Fruit fly (Drosophila melanogaster) whole organism, embryonic: ENCODE measurements around the gene Ac3.

Source experiments
- ATbp ChIP-seq: fragments of 200-800 bp; sonication (Bioruptor generic); optimal IDR thresholded peaks from 2 replicates; lab custom pipeline; 2017; ENCODE audit warnings: missing biosample characterization, mild to moderate bottlenecking, missing genetic modification characterization, missing genetic modification reagents
- Adf1 ChIP-seq: fragments of 200-800 bp; sonication (Bioruptor generic); IDR thresholded peaks from 2 replicates; pipeline ENCODE4 v1.3.6; 2022; ENCODE audit warnings: missing biosample characterization, missing genetic modification characterization
- Atf6 ChIP-seq: fragments of 200-800 bp; sonication (Bioruptor generic); IDR thresholded peaks from 2 replicates; pipeline ENCODE4 v1.3.6; 2022; ENCODE audit warnings: missing biosample characterization, missing genetic modification characterization
- B-H1 ChIP-seq: fragments of 200-800 bp; sonication (Bioruptor generic); IDR thresholded peaks from 3 replicates; pipeline ENCODE4 v1.3.6; 2022; ENCODE audit warnings: missing biosample characterization, missing genetic modification characterization
- CG10431 ChIP-seq: fragments of 200-800 bp; sonication (Bioruptor generic); optimal IDR thresholded peaks from 3 replicates; lab custom pipeline; 2018; ENCODE audit warnings: missing biosample characterization, mild to moderate bottlenecking, missing genetic modification characterization
- CG11398 ChIP-seq: fragments of 200-800 bp; sonication (Bioruptor generic); optimal IDR thresholded peaks from 2 replicates; lab custom pipeline; 2016; ENCODE audit warnings: missing biosample characterization, missing genetic modification characterization
- CG12659 ChIP-seq: fragments of 200-800 bp; sonication (Bioruptor generic); optimal IDR thresholded peaks from 3 replicates; lab custom pipeline; 2017; ENCODE audit warnings: mild to moderate bottlenecking, missing biosample characterization, missing genetic modification reagents, missing genetic modification characterization
- CG13287 ChIP-seq: fragments of 200-800 bp; sonication (Bioruptor generic); IDR thresholded peaks from 2 replicates; pipeline ENCODE4 v1.3.6; 2022; ENCODE audit warnings: missing biosample characterization, missing genetic modification characterization; ENCODE audit not compliant: partially characterized antibody
- CG15011 ChIP-seq: fragments of 200-800 bp; sonication (Bioruptor generic); optimal IDR thresholded peaks from 3 replicates; lab custom pipeline; 2018; ENCODE audit warnings: missing biosample characterization, mild to moderate bottlenecking, missing genetic modification characterization
- CG16813 ChIP-seq: fragments of 200-800 bp; sonication (Bioruptor generic); IDR thresholded peaks from 3 replicates; pipeline ENCODE4 v1.3.6; 2022; ENCODE audit warnings: missing biosample characterization, missing genetic modification characterization; ENCODE audit not compliant: partially characterized antibody
- CG31365 ChIP-seq: fragments of 200-800 bp; sonication (Bioruptor generic); optimal IDR thresholded peaks from 2 replicates; lab custom pipeline; 2018; ENCODE audit warnings: missing biosample characterization, mild to moderate bottlenecking, missing genetic modification characterization
- CG4282 ChIP-seq: fragments of 200-800 bp; sonication (Bioruptor generic); optimal IDR thresholded peaks from 2 replicates; lab custom pipeline; 2016; ENCODE audit warnings: missing biosample characterization, missing genetic modification characterization
- CG4707 ChIP-seq: fragments of 200-800 bp; sonication (Bioruptor generic); optimal IDR thresholded peaks from 2 replicates; lab custom pipeline; 2018; ENCODE audit warnings: missing biosample characterization, mild to moderate bottlenecking, missing genetic modification characterization, moderate library complexity
- CG4730 ChIP-seq: fragments of 200-800 bp; sonication (Bioruptor generic); IDR thresholded peaks from 2 replicates; pipeline ENCODE4 v1.3.6; 2022; ENCODE audit warnings: missing biosample characterization, missing genetic modification characterization
- CG6791 ChIP-seq: fragments of 200-800 bp; sonication (Bioruptor generic); IDR thresholded peaks from 3 replicates; pipeline ENCODE4 v1.3.6; 2022; ENCODE audit warnings: missing biosample characterization, missing genetic modification characterization; ENCODE audit not compliant: partially characterized antibody
- CG6854 ChIP-seq: fragments of 200-800 bp; sonication (Bioruptor generic); optimal IDR thresholded peaks from 3 replicates; lab custom pipeline; 2017; ENCODE audit warnings: missing biosample characterization, mild to moderate bottlenecking, missing genetic modification characterization
- CG7372 ChIP-seq: fragments of 200-800 bp; sonication (Bioruptor generic); IDR thresholded peaks from 2 replicates; pipeline ENCODE4 v1.3.6; 2022; ENCODE audit warnings: missing biosample characterization, missing genetic modification characterization
- CG8765 ChIP-seq: fragments of 200-800 bp; sonication (Bioruptor generic); IDR thresholded peaks from 2 replicates; pipeline ENCODE4 v1.3.6; 2022; ENCODE audit warnings: missing biosample characterization, missing genetic modification characterization
- Dbx ChIP-seq: fragments of 200-800 bp; sonication (Bioruptor generic); IDR thresholded peaks from 3 replicates; pipeline ENCODE4 v1.3.6; 2022; ENCODE audit warnings: missing biosample characterization, missing genetic modification characterization
- Dll ChIP-seq: fragments of 200-800 bp; sonication (Bioruptor generic); IDR thresholded peaks from 4 replicates; pipeline ENCODE4 v1.3.6; 2022; ENCODE audit warnings: missing biosample characterization, missing genetic modification characterization; ENCODE audit not compliant: partially characterized antibody
- Elba2 ChIP-seq: fragments of 200-800 bp; sonication (Bioruptor generic); optimal IDR thresholded peaks from 3 replicates; lab custom pipeline; 2016; ENCODE audit warnings: missing biosample characterization, missing genetic modification characterization
- Ets65A ChIP-seq: fragments of 200-800 bp; sonication (Bioruptor generic); peaks from one replicate; lab custom pipeline; 2016; ENCODE audit warnings: missing biosample characterization, missing genetic modification characterization
- Ets97D ChIP-seq: fragments of 200-800 bp; sonication (Bioruptor generic); optimal IDR thresholded peaks from 3 replicates; lab custom pipeline; 2016; ENCODE audit warnings: missing biosample characterization, missing genetic modification characterization
- H2.0 ChIP-seq: fragments of 200-800 bp; sonication (Bioruptor generic); IDR thresholded peaks from 2 replicates; pipeline ENCODE4 v1.3.6; 2022; ENCODE audit warnings: missing biosample characterization, missing genetic modification characterization
- HHEX ChIP-seq: fragments of 200-800 bp; sonication (Bioruptor generic); optimal IDR thresholded peaks from 3 replicates; lab custom pipeline; 2017; ENCODE audit warnings: missing biosample characterization, mild to moderate bottlenecking, missing genetic modification characterization, missing genetic modification reagents
- Kr ChIP-seq: fragments of 200-800 bp; sonication (Bioruptor generic); optimal IDR thresholded peaks from 2 replicates; lab custom pipeline; 2017; ENCODE audit warnings: missing biosample characterization, mild to moderate bottlenecking, missing genetic modification characterization
- Lpt ChIP-seq: fragments of >200 bp; optimal IDR thresholded peaks from 2 replicates; lab custom pipeline; 2018; ENCODE audit warnings: missing biosample characterization, missing genetic modification characterization
- MESR4 ChIP-seq: fragments of 200-800 bp; sonication (Bioruptor generic); optimal IDR thresholded peaks from 2 replicates; lab custom pipeline; 2018; ENCODE audit warnings: missing biosample characterization, mild to moderate bottlenecking, missing genetic modification characterization, moderate library complexity
- Med ChIP-seq: fragments of 200-800 bp; sonication (Bioruptor generic); peaks from one replicate; lab custom pipeline; 2016; ENCODE audit warnings: missing biosample characterization, missing genetic modification characterization, mild to moderate bottlenecking, inconsistent platforms, moderate library complexity
- Meics ChIP-seq: fragments of 200-800 bp; sonication (Bioruptor generic); optimal IDR thresholded peaks from 2 replicates; lab custom pipeline; 2017; ENCODE audit warnings: missing biosample characterization, mild to moderate bottlenecking, missing genetic modification characterization
- Myb ChIP-seq: fragments of 200-800 bp; sonication (Bioruptor generic); optimal IDR thresholded peaks from 2 replicates; lab custom pipeline; 2016; ENCODE audit warnings: missing biosample characterization, missing genetic modification characterization
- Usf ChIP-seq: fragments of 200-800 bp; sonication (Bioruptor generic); optimal IDR thresholded peaks from 2 replicates; lab custom pipeline; 2017; ENCODE audit warnings: missing genotype, missing biosample characterization, missing genetic modification characterization
- ab ChIP-seq: fragments of 200-800 bp; sonication (Bioruptor generic); optimal IDR thresholded peaks from 2 replicates; lab custom pipeline; 2016; ENCODE audit warnings: missing biosample characterization, missing genetic modification characterization
- bcd ChIP-seq: fragments of 200-800 bp; sonication (Bioruptor generic); optimal IDR thresholded peaks from 2 replicates; lab custom pipeline; 2017; ENCODE audit warnings: missing biosample characterization, mild to moderate bottlenecking, missing genetic modification characterization
- caup ChIP-seq: fragments of 200-800 bp; sonication (Bioruptor generic); optimal IDR thresholded peaks from 3 replicates; lab custom pipeline; 2017; ENCODE audit warnings: missing biosample characterization, mild to moderate bottlenecking, missing genetic modification characterization, moderate library complexity; ENCODE audit not compliant: severe bottlenecking
- cg ChIP-seq: fragments of 200-800 bp; sonication (Bioruptor generic); optimal IDR thresholded peaks from 3 replicates; lab custom pipeline; 2019; ENCODE audit warnings: missing biosample characterization, mild to moderate bottlenecking, missing genetic modification characterization, moderate library complexity
- her ChIP-seq: fragments of 200-800 bp; sonication (Bioruptor generic); optimal IDR thresholded peaks from 2 replicates; lab custom pipeline; 2016; ENCODE audit warnings: missing biosample characterization, missing genetic modification characterization
- lab ChIP-seq: fragments of 200-800 bp; sonication (Bioruptor generic); optimal IDR thresholded peaks from 3 replicates; lab custom pipeline; 2017; ENCODE audit warnings: missing biosample characterization, missing genetic modification characterization, mild to moderate bottlenecking, moderate library complexity, missing genetic modification reagents
- lilli ChIP-seq: fragments of 200-800 bp; sonication (Bioruptor generic); optimal IDR thresholded peaks from 3 replicates; lab custom pipeline; 2016; ENCODE audit warnings: missing biosample characterization, missing genetic modification characterization
- lola ChIP-seq, 3 experiments: fragments of >200 bp in 2 of 3; fragments of 200-800 bp in 1 of 3; sonication (Bioruptor generic) in 1 of 3; optimal IDR thresholded peaks; 2 replicates each; lab custom pipeline; 2017 to 2019; ENCODE audit warnings: missing biosample characterization in 3 of 3, missing genetic modification characterization in 3 of 3, mild to moderate bottlenecking in 1 of 3, moderate library complexity in 1 of 3
- pan ChIP-seq, 4 experiments: fragments of >200 bp in 3 of 4; fragments of 200-800 bp in 1 of 4; sonication (Bioruptor generic) in 1 of 4; optimal IDR thresholded peaks in 3 of 4; IDR thresholded peaks in 1 of 4; 2 replicates each; pipeline versions ENCODE4 v1.3.6 to Lab custom; 2017 to 2022; ENCODE audit warnings: missing biosample characterization in 2 of 4, missing genetic modification characterization in 2 of 4, mixed read lengths in 1 of 4
- prd ChIP-seq, 3 experiments: fragments of >200 bp in 2 of 3; fragments of 200-800 bp in 1 of 3; sonication (Bioruptor generic) in 1 of 3; optimal IDR thresholded peaks in 2 of 3; IDR thresholded peaks in 1 of 3; 2 replicates in 2 of 3; 3 replicates in 1 of 3; pipeline versions ENCODE4 v1.3.6 to Lab custom; 2017 to 2022; ENCODE audit warnings: missing biosample characterization in 1 of 3, missing genetic modification characterization in 1 of 3
- row ChIP-seq: fragments of 200-800 bp; sonication (Bioruptor generic); IDR thresholded peaks from 3 replicates; pipeline ENCODE4 v1.3.6; 2022; ENCODE audit warnings: missing biosample characterization, missing genetic modification characterization
- sens-2 ChIP-seq: fragments of 200-800 bp; sonication (Bioruptor generic); IDR thresholded peaks from 2 replicates; pipeline ENCODE4 v1.3.6; 2022; ENCODE audit warnings: missing biosample characterization, missing genetic modification characterization
- sug ChIP-seq: fragments of 200-800 bp; optimal IDR thresholded peaks from 2 replicates; lab custom pipeline; 2019; ENCODE audit warnings: missing biosample characterization, mild to moderate bottlenecking, missing genetic modification characterization, moderate library complexity
- tll ChIP-seq, 2 experiments: fragments of 200-800 bp in 1 of 2; fragments of >200 bp in 1 of 2; sonication (Bioruptor generic) in 1 of 2; optimal IDR thresholded peaks; 2 replicates each; lab custom pipeline; 2017 to 2019; ENCODE audit warnings: missing biosample characterization in 2 of 2, missing genetic modification characterization in 2 of 2, mild to moderate bottlenecking in 1 of 2, moderate library complexity in 1 of 2
- trh ChIP-seq: fragments of 200-800 bp; sonication (Bioruptor generic); optimal IDR thresholded peaks from 2 replicates; lab custom pipeline; 2016; ENCODE audit warnings: missing biosample characterization, missing genetic modification characterization
- tx ChIP-seq: fragments of 200-800 bp; sonication (Bioruptor generic); optimal IDR thresholded peaks from 2 replicates; lab custom pipeline; 2016; ENCODE audit warnings: missing biosample characterization, missing genetic modification characterization
- zen ChIP-seq: fragments of 200-800 bp; sonication (Bioruptor generic); optimal IDR thresholded peaks from 3 replicates; lab custom pipeline; 2018; ENCODE audit warnings: missing biosample characterization, mild to moderate bottlenecking, missing genetic modification characterization, moderate library complexity

Ac3 gene

DNA sequence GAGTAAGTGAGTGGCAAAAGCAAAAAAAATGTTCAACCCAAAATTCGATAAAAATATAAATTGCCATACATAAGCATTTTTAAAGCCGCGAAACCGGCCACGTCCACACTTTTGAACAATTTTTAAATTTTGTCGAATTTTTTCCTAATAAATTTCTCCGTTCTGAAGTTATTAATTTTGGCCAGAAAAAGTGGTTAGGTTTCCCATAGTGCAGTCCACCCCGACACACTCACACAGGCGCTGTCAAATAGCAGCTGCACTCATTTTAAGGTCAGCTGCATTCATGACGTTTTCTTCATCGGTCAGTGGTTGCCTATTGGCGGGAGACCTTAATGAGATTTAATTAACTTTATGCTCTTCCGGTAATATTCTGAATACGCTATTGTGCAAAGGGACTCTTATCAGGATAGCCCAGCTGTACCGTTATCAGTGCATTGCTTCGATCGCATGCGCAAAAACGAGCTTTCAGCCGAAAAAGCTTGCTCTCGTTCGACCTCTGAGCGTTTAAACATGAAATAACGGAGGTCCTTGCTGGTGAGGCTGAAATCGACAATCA, at the start of gene Ac3:
Ac3 (plus strand) TSS at position 556 of the 556 bp plus-strand sequence.
- TF ChIP-seq her (GFP tag; lab: Kevin White, UChicago), result no peak
- TF ChIP-seq CG8765 (GFP tag; lab: Robert Waterston, UW), result no peak
- TF ChIP-seq H2.0 (GFP tag; lab: Robert Waterston, UW), result no peak
- TF ChIP-seq trh (GFP tag; lab: Kevin White, UChicago), result no peak
- TF ChIP-seq CG11398 (GFP tag; lab: Kevin White, UChicago), result no peak
- no peak for TF ChIP-seq prd (optimal IDR thresholded peaks at IDR 0.05; lab: Kevin White, UChicago)
- TF ChIP-seq prd (GFP tag; IDR thresholded peaks at IDR 0.05; lab: Robert Waterston, UW), result no peak
- peak; percentile 67 for TF ChIP-seq zen
- TF ChIP-seq lilli, result no peak
- TF ChIP-seq Kr (GFP tag; lab: Kevin White, UChicago), result no peak
- no peak for TF ChIP-seq CG4282 (GFP tag; lab: Kevin White, UChicago)
- TF ChIP-seq MESR4 (GFP tag; lab: Kevin White, UChicago), result no peak
- no peak for TF ChIP-seq CG15011 (GFP tag; lab: Kevin White, UChicago)
- peak; percentile 88 for TF ChIP-seq Ets65A (GFP tag; lab: Kevin White, UChicago)
- TF ChIP-seq ATbp (GFP tag; lab: Kevin White, UChicago), result no peak
- no peak for TF ChIP-seq bcd (GFP tag; lab: Kevin White, UChicago)
- TF ChIP-seq HHEX (GFP tag; lab: Kevin White, UChicago), result no peak
- no peak for TF ChIP-seq CG7372
- peak; percentile 69 for TF ChIP-seq row
- no peak for TF ChIP-seq CG13287 (GFP tag; lab: Robert Waterston, UW)
- no peak for TF ChIP-seq Atf6 (GFP tag; lab: Robert Waterston, UW)
- no peak for TF ChIP-seq sens-2 (GFP tag; lab: Robert Waterston, UW)
- no peak for TF ChIP-seq CG31365 (tag; lab: Kevin White, UChicago)
- TF ChIP-seq CG12659 (GFP tag; lab: Kevin White, UChicago), result no peak
- TF ChIP-seq Lpt (GFP tag; lab: Kevin White, UChicago), result no peak
- no peak for TF ChIP-seq Elba2
- no peak for TF ChIP-seq CG6791 (GFP tag; lab: Robert Waterston, UW)
- TF ChIP-seq CG4730, result no peak
- TF ChIP-seq lola (GFP tag; optimal IDR thresholded peaks at IDR 0.05; lab: Kevin White, UChicago), result no peak
- TF ChIP-seq CG10431 (GFP tag; lab: Kevin White, UChicago), result peak; percentile 49
- TF ChIP-seq sug, result no peak
- no peak for TF ChIP-seq pan (optimal IDR thresholded peaks at IDR 0.05; lab: Kevin White, UChicago)
- no peak for TF ChIP-seq pan (GFP tag; optimal IDR thresholded peaks at IDR 0.05 in 1 of 2, IDR thresholded peaks at IDR 0.05 in 1 of 2)
- TF ChIP-seq lab (GFP tag; lab: Kevin White, UChicago), result no peak
- no peak for TF ChIP-seq CG16813 (GFP tag; lab: Robert Waterston, UW)
- no peak for TF ChIP-seq Meics (GFP tag; lab: Kevin White, UChicago)
- TF ChIP-seq Dll (GFP tag; lab: Robert Waterston, UW), result no peak
- no peak for TF ChIP-seq CG6854 (GFP tag; lab: Kevin White, UChicago)
- no peak for TF ChIP-seq B-H1 (GFP tag; lab: Robert Waterston, UW)
- no peak for TF ChIP-seq Adf1 (GFP tag; lab: Robert Waterston, UW)
- TF ChIP-seq Dbx (GFP tag; lab: Robert Waterston, UW), result no peak
- peak; percentile 97 for TF ChIP-seq CG4707 (GFP tag; lab: Kevin White, UChicago)
- TF ChIP-seq caup, result no peak
- TF ChIP-seq Med (GFP tag; lab: Kevin White, UChicago), result peak; percentile 23
- TF ChIP-seq tll (GFP tag; optimal IDR thresholded peaks at IDR 0.05; lab: Kevin White, UChicago), result peak in 1 of 2 experiments; percentile 21
- TF ChIP-seq cg (GFP tag; lab: Kevin White, UChicago), result peak; percentile 31
- no peak for TF ChIP-seq ab (GFP tag; lab: Kevin White, UChicago)
- no peak for TF ChIP-seq Myb
- TF ChIP-seq Ets97D, result no peak
- TF ChIP-seq Usf (GFP tag; lab: Kevin White, UChicago), result no peak
- TF ChIP-seq tx, result no peak
